Worm (Caenorhabditis elegans) whole organism, L1 larva: ENCODE measurements around the gene lin-13.

Experiments
- ama-1 ChIP-seq: fragments of 150-350 bp; optimal IDR thresholded peaks from 2 replicates; lab custom pipeline; 2014
- dpl-1 ChIP-seq, 3 experiments: fragments of 150-350 bp in 2 of 3; sonication (generic microtip) in 1 of 3; optimal IDR thresholded peaks; 2 replicates each; lab custom pipeline; 2014 to 2017; ENCODE audit warnings: missing biosample characterization in 3 of 3, missing genetic modification characterization in 3 of 3, missing genetic modification reagents in 3 of 3
- fos-1 ChIP-seq: fragments of 150-350 bp; optimal IDR thresholded peaks from 2 replicates; lab custom pipeline; 2014; ENCODE audit warnings: missing biosample characterization, missing genetic modification characterization
- lsy-2 ChIP-seq, 2 experiments: fragments of 150-350 bp; optimal IDR thresholded peaks; 2 replicates each; lab custom pipeline; 2014; ENCODE audit warnings: missing biosample characterization in 2 of 2, missing genetic modification characterization in 2 of 2
- nhr-11 ChIP-seq: fragments of 150-350 bp; optimal IDR thresholded peaks from 2 replicates; lab custom pipeline; 2014; ENCODE audit warnings: missing biosample characterization, missing genetic modification characterization
- pag-3 ChIP-seq: sonication (generic microtip); optimal IDR thresholded peaks from 2 replicates; lab custom pipeline; 2017; ENCODE audit warnings: missing genetic modification characterization, mild to moderate bottlenecking, missing compliant biosample characterization, antibody characterized with exemption, borderline replicate concordance; ENCODE audit not compliant: insufficient read depth
- rnt-1 ChIP-seq: sonication (generic microtip); optimal IDR thresholded peaks from 2 replicates; lab custom pipeline; 2016; ENCODE audit warnings: mild to moderate bottlenecking, missing genetic modification characterization, moderate library complexity, missing compliant biosample characterization

- TF ChIP-seq rnt-1, result no peak
- TF ChIP-seq lsy-2 (tag; optimal IDR thresholded peaks at IDR 0.05; lab: Kevin White, UChicago), result no peak
- no peak for TF ChIP-seq pag-3 (tag; lab: Kevin White, UChicago)
- TF ChIP-seq fos-1 (tag; lab: Kevin White, UChicago), result no peak
- no peak for TF ChIP-seq dpl-1 (GFP tag; optimal IDR thresholded peaks at IDR 0.05; lab: Kevin White, UChicago)
- no peak for TF ChIP-seq nhr-11 (tag; lab: Kevin White, UChicago)
- TF ChIP-seq ama-1 (lab: Kevin White, UChicago), result no peak
Observed at ce11 chrIII:7655932-7656331, 53.4 kb downstream of the lin-13 start, which contains the start of gene baz-2.
